Worm (Caenorhabditis elegans) whole organism, late embryonic: ENCODE measurements around the gene M199.7.

ENCODE experiments used
- F13H6.1 ChIP-seq: sonication (generic microtip); optimal IDR thresholded peaks from 2 replicates; lab custom pipeline; 2016; ENCODE audit warnings: missing genetic modification characterization, missing compliant biosample characterization
- nhr-11 ChIP-seq: fragments of 150-350 bp; optimal IDR thresholded peaks from 2 replicates; lab custom pipeline; 2014; ENCODE audit warnings: missing biosample characterization, missing genetic modification characterization
- rnt-1 ChIP-seq: sonication (generic microtip); optimal IDR thresholded peaks from 2 replicates; lab custom pipeline; 2016; ENCODE audit warnings: missing genetic modification characterization, missing compliant biosample characterization
- unc-55 ChIP-seq: sonication (generic microtip); optimal IDR thresholded peaks from 2 replicates; lab custom pipeline; 2017; ENCODE audit warnings: missing biosample characterization, missing genetic modification reagents, missing genetic modification characterization
- ztf-16 ChIP-seq: sonication (generic microtip); optimal IDR thresholded peaks from 2 replicates; lab custom pipeline; 2017; ENCODE audit warnings: missing genetic modification characterization, missing compliant biosample characterization

ce11 chrIV:15119268-15119667 lies 3.7 kb upstream of the M199.7 start:
- TF ChIP-seq ztf-16 (no peak), nhr-11 (tag; lab: Kevin White, UChicago) (no peak), rnt-1 (no peak), unc-55 (GFP tag; lab: Kevin White, UChicago) (no peak), F13H6.1 (no peak)
